Worm (Caenorhabditis elegans) whole organism, L3 larva: Measurements from ENCODE around the gene F07A11.5.

Experiments used
- ceh-82 ChIP-seq: fragments of 150-350 bp; optimal IDR thresholded peaks from 2 replicates; lab custom pipeline; 2014; ENCODE audit warnings: missing biosample characterization, missing genetic modification characterization
- hmg-11 ChIP-seq: sonication (generic microtip); optimal IDR thresholded peaks from 2 replicates; lab custom pipeline; 2016; ENCODE audit warnings: missing genetic modification characterization, missing compliant biosample characterization
- lin-39 ChIP-seq: fragments of 150-350 bp; optimal IDR thresholded peaks from 2 replicates; lab custom pipeline; 2018; ENCODE audit warnings: missing biosample characterization, missing genetic modification reagents, missing genetic modification characterization
- nhr-237 ChIP-seq: fragments of 150-350 bp; optimal IDR thresholded peaks from 2 replicates; lab custom pipeline; 2014; ENCODE audit warnings: missing biosample characterization, missing genetic modification characterization
- pha-4 ChIP-seq: fragments of 150-350 bp; optimal IDR thresholded peaks from 2 replicates; lab custom pipeline; 2014; ENCODE audit warnings: missing biosample characterization, missing genetic modification reagents, missing genetic modification characterization
- snpc-4 ChIP-seq: fragments of 150-350 bp; optimal IDR thresholded peaks from 2 replicates; lab custom pipeline; 2014; ENCODE audit warnings: missing biosample characterization, missing genetic modification characterization

ce11 chrII:11617715-11618114 lies 5.6 kb downstream of the F07A11.5 start:
- TF ChIP-seq ceh-82 (tag; lab: Kevin White, UChicago) (no peak), lin-39 (no peak), nhr-237 (no peak), hmg-11 (tag; lab: Kevin White, UChicago) (no peak), snpc-4 (tag; lab: Kevin White, UChicago) (no peak), pha-4 (tag; lab: Kevin White, UChicago) (peak; percentile 67)
